Worm (Caenorhabditis elegans): ENCODE results near the gene F29A7.6.

Gene F29A7.6

ce11 chrII:2752536-2752935 is at the start of gene F29A7.6:
TSS of gene F29A7.6 (minus strand) at chrII:2752611.
- peak; percentile 3 for TF ChIP-seq nhr-77 (tag; optimal IDR thresholded peaks at IDR 0.05)
- TF ChIP-seq nhr-47 (tag; optimal IDR thresholded peaks at IDR 0.05), result peak; percentile 81
- no peak for TF ChIP-seq zag-1 (tag; optimal IDR thresholded peaks at IDR 0.05)
- TF ChIP-seq Y116A8C.19 (tag; optimal IDR thresholded peaks at IDR 0.05; ENCODE audit: borderline replicate concordance), result no peak
- no peak for TF ChIP-seq efl-3 (GFP tag; optimal IDR thresholded peaks at IDR 0.05)
- TF ChIP-seq C16A3.4 (tag; optimal IDR thresholded peaks at IDR 0.05), result peak; percentile 46
- no peak for TF ChIP-seq sup-37 (GFP tag; optimal IDR thresholded peaks at IDR 0.05)
- TF ChIP-seq unc-30 (tag; optimal IDR thresholded peaks at IDR 0.05), result no peak
- TF ChIP-seq fkh-8 (tag; optimal IDR thresholded peaks at IDR 0.05), result peak; percentile 76
- peak; percentile 41 for TF ChIP-seq unc-86 (tag; optimal IDR thresholded peaks at IDR 0.05)
- peak; percentile 86 for TF ChIP-seq ceh-90 (tag; optimal IDR thresholded peaks at IDR 0.05)
- no peak for TF ChIP-seq lir-3 (tag; optimal IDR thresholded peaks at IDR 0.05; ENCODE audit: poor library complexity)
- TF ChIP-seq vab-15 (tag; optimal IDR thresholded peaks at IDR 0.05), result no peak
- peak; percentile 79 for TF ChIP-seq nhr-90 (tag; optimal IDR thresholded peaks at IDR 0.05; ENCODE audit: poor library complexity)
- no peak for TF ChIP-seq aha-1 (tag; optimal IDR thresholded peaks at IDR 0.05)
- no peak for TF ChIP-seq ceh-88 (GFP tag; IDR thresholded peaks at IDR 0.05)
- TF ChIP-seq nhr-85 (tag), result peak; percentile 67
- TF ChIP-seq nhr-76 (tag; optimal IDR thresholded peaks at IDR 0.05), result no peak
- peak; percentile 36 for TF ChIP-seq jun-1 (tag; optimal IDR thresholded peaks at IDR 0.05)
- no peak for TF ChIP-seq ces-1 (GFP tag; optimal IDR thresholded peaks at IDR 0.05)
- peak; percentile 68 for TF ChIP-seq unc-98 (GFP tag; IDR thresholded peaks at IDR 0.05)
- TF ChIP-seq C34B4.2 (tag; optimal IDR thresholded peaks at IDR 0.05), result no peak
- TF ChIP-seq ceh-63 (GFP tag; optimal IDR thresholded peaks at IDR 0.05), result no peak
- TF ChIP-seq hlh-4 (tag; optimal IDR thresholded peaks at IDR 0.05), result no peak
- peak; percentile 81 for TF ChIP-seq fkh-4 (tag; optimal IDR thresholded peaks at IDR 0.05; ENCODE audit: borderline replicate concordance)
- TF ChIP-seq pax-3 (tag; optimal IDR thresholded peaks at IDR 0.05), result peak; percentile 69
- peak; percentile 67 to 69 for TF ChIP-seq efl-1 (optimal IDR thresholded peaks at IDR 0.05)
- peak; percentile 69 to 92 for TF ChIP-seq efl-1 (GFP tag; optimal IDR thresholded peaks at IDR 0.05 in 1 of 2)
- TF ChIP-seq lin-39 (tag; optimal IDR thresholded peaks at IDR 0.05), result peak; percentile 2
- no peak for TF ChIP-seq pag-3 (tag; optimal IDR thresholded peaks at IDR 0.05; ENCODE audit: borderline replicate concordance, insufficient read depth)
- peak in 1 of 2 experiments; percentile 83 for TF ChIP-seq ztf-11 (tag; optimal IDR thresholded peaks at IDR 0.05)
- no peak for TF ChIP-seq fos-1 (tag; optimal IDR thresholded peaks at IDR 0.05)
- peak in 1 of 2 experiments; percentile 69 for TF ChIP-seq lsy-2 (tag; optimal IDR thresholded peaks at IDR 0.05)
- TF ChIP-seq mab-9 (GFP tag; IDR thresholded peaks at IDR 0.05), result 0 out of 2 replicates have a peak, but pooled peaks have one; percentile 36
- TF ChIP-seq ets-5 (GFP tag; IDR thresholded peaks at IDR 0.05), result no peak
- TF ChIP-seq aly-2 (tag; optimal IDR thresholded peaks at IDR 0.05), result no peak
- peak; percentile 14 to 72 (median 69) for TF ChIP-seq dpl-1 (GFP tag; optimal IDR thresholded peaks at IDR 0.05)
- peak; percentile 25 for TF ChIP-seq F16B12.6 (tag; optimal IDR thresholded peaks at IDR 0.05)
- TF ChIP-seq nhr-11 (tag; optimal IDR thresholded peaks at IDR 0.05), result no peak
- peak; percentile 53 for TF ChIP-seq elt-2 (tag; optimal IDR thresholded peaks at IDR 0.05)
- peak; percentile 95 for TF ChIP-seq rnt-1 (tag; optimal IDR thresholded peaks at IDR 0.05)
- TF ChIP-seq unc-62 (GFP tag; optimal IDR thresholded peaks at IDR 0.05), result no peak
- no peak for TF ChIP-seq zip-4 (GFP tag; optimal IDR thresholded peaks at IDR 0.05)
- TF ChIP-seq fkh-10 (GFP tag; optimal IDR thresholded peaks at IDR 0.05), result no peak
- TF ChIP-seq unc-130 (tag; optimal IDR thresholded peaks at IDR 0.05), result peak; percentile 43
- TF ChIP-seq skn-1 (tag; optimal IDR thresholded peaks at IDR 0.05), result peak; percentile 41
- TF ChIP-seq alr-1 (tag; optimal IDR thresholded peaks at IDR 0.05; ENCODE audit: borderline replicate concordance), result no peak
- TF ChIP-seq hpl-2 (GFP tag; optimal IDR thresholded peaks at IDR 0.05), result no peak
- no peak for TF ChIP-seq blmp-1 (tag; optimal IDR thresholded peaks at IDR 0.05)
- no peak for TF ChIP-seq egl-27 (tag; optimal IDR thresholded peaks at IDR 0.05)
- peak; percentile 78 for TF ChIP-seq tbx-2 (tag; optimal IDR thresholded peaks at IDR 0.05)
- peak; percentile 78 for TF ChIP-seq irx-1 (tag; optimal IDR thresholded peaks at IDR 0.05)
- TF ChIP-seq sox-4 (tag; optimal IDR thresholded peaks at IDR 0.05), result peak; percentile 65
